Fruit fly (Drosophila melanogaster) whole organism, prepupa: ENCODE data around the gene CG42819.

Experiments used
- CG10631 ChIP-seq: fragments of 200-800 bp; sonication (Bioruptor generic); optimal IDR thresholded peaks from 2 replicates; lab custom pipeline; 2016; ENCODE audit warnings: missing biosample characterization, missing genetic modification characterization
- CG10669 ChIP-seq: fragments of 200-800 bp; sonication (Bioruptor generic); optimal IDR thresholded peaks from 3 replicates; lab custom pipeline; 2018; ENCODE audit warnings: missing biosample characterization, mild to moderate bottlenecking, missing genetic modification characterization, moderate library complexity
- CG11294 ChIP-seq: fragments of 200-800 bp; sonication (Bioruptor generic); IDR thresholded peaks from 2 replicates; pipeline ENCODE4 v1.3.6; 2022; ENCODE audit warnings: missing biosample characterization, missing genetic modification characterization
- CG11762 ChIP-seq: fragments of 200-800 bp; sonication (Bioruptor generic); optimal IDR thresholded peaks from 3 replicates; lab custom pipeline; 2016; ENCODE audit warnings: missing biosample characterization, missing genetic modification characterization; ENCODE audit not compliant: insufficient read depth
- CG11902 ChIP-seq: fragments of 200-800 bp; sonication (Bioruptor generic); optimal IDR thresholded peaks from 3 replicates; lab custom pipeline; 2016; ENCODE audit warnings: missing biosample characterization, missing genetic modification characterization
- CG3032 ChIP-seq: fragments of 200-800 bp; optimal IDR thresholded peaks from 2 replicates; lab custom pipeline; 2019; ENCODE audit warnings: missing biosample characterization, mild to moderate bottlenecking, missing genetic modification characterization, moderate library complexity
- CG31627 ChIP-seq: fragments of 200-800 bp; sonication (Bioruptor generic); optimal IDR thresholded peaks from 3 replicates; lab custom pipeline; 2016; ENCODE audit warnings: missing biosample characterization, missing genetic modification characterization
- CG34406 ChIP-seq: fragments of 200-800 bp; sonication (Bioruptor generic); optimal IDR thresholded peaks from 3 replicates; lab custom pipeline; 2016; ENCODE audit warnings: missing biosample characterization, missing genetic modification characterization
- CG6163 ChIP-seq: fragments of 200-800 bp; sonication (Bioruptor generic); IDR thresholded peaks from 3 replicates; pipeline ENCODE4 v1.3.6; 2022; ENCODE audit warnings: missing biosample characterization, missing genetic modification characterization
- CG6276 ChIP-seq: fragments of 200-800 bp; sonication (Bioruptor generic); optimal IDR thresholded peaks from 2 replicates; lab custom pipeline; 2017; ENCODE audit warnings: missing biosample characterization, mild to moderate bottlenecking, missing genetic modification characterization
- CG6792 ChIP-seq: fragments of 200-800 bp; sonication (Bioruptor generic); optimal IDR thresholded peaks from 3 replicates; lab custom pipeline; 2016; ENCODE audit warnings: missing biosample characterization, missing genetic modification characterization
- CG6808 ChIP-seq: fragments of 200-800 bp; sonication (Bioruptor generic); optimal IDR thresholded peaks from 3 replicates; lab custom pipeline; 2017; ENCODE audit warnings: missing biosample characterization, missing genetic modification characterization, mild to moderate bottlenecking, moderate library complexity, missing genetic modification reagents
- CG7368 ChIP-seq: fragments of 200-800 bp; sonication (Bioruptor generic); optimal IDR thresholded peaks from 3 replicates; lab custom pipeline; 2016; ENCODE audit warnings: missing biosample characterization, missing genetic modification characterization
- CG8119 ChIP-seq: fragments of 200-800 bp; sonication (Bioruptor generic); IDR thresholded peaks from 3 replicates; pipeline ENCODE4 v1.3.6; 2022; ENCODE audit warnings: missing biosample characterization, missing genetic modification characterization
- CG8319 ChIP-seq: fragments of 200-800 bp; sonication (Bioruptor generic); optimal IDR thresholded peaks from 3 replicates; lab custom pipeline; 2016; ENCODE audit warnings: missing biosample characterization, missing genetic modification characterization
- CG8632 ChIP-seq: fragments of 200-800 bp; sonication (Bioruptor generic); optimal IDR thresholded peaks from 3 replicates; lab custom pipeline; 2016; ENCODE audit warnings: missing biosample characterization, missing genetic modification characterization
- CG9139 ChIP-seq: fragments of 200-800 bp; sonication (Bioruptor generic); optimal IDR thresholded peaks from 3 replicates; lab custom pipeline; 2017; ENCODE audit warnings: missing biosample characterization, mild to moderate bottlenecking, missing genetic modification characterization
- Eip75B ChIP-seq: fragments of 200-800 bp; sonication (Bioruptor generic); optimal IDR thresholded peaks from 3 replicates; lab custom pipeline; 2016; ENCODE audit warnings: missing biosample characterization, missing genetic modification characterization
- Eip78C ChIP-seq: fragments of 200-800 bp; sonication (Bioruptor generic); peaks from one replicate; lab custom pipeline; 2016; ENCODE audit warnings: missing biosample characterization, missing genetic modification characterization
- Eip93F ChIP-seq: fragments of 200-800 bp; sonication (Bioruptor generic); optimal IDR thresholded peaks from 2 replicates; lab custom pipeline; 2016; ENCODE audit warnings: missing biosample characterization, mild to moderate bottlenecking, missing genetic modification characterization
- Ets21C ChIP-seq: fragments of 200-800 bp; sonication (Bioruptor generic); optimal IDR thresholded peaks from 3 replicates; lab custom pipeline; 2016; ENCODE audit warnings: missing biosample characterization, missing genetic modification characterization
- Hr38 ChIP-seq: sonication (Bioruptor generic); optimal IDR thresholded peaks from 2 replicates; lab custom pipeline; 2016; ENCODE audit warnings: missing biosample characterization, missing genetic modification characterization
- Hr39 ChIP-seq: fragments of 200-800 bp; sonication (Bioruptor generic); optimal IDR thresholded peaks from 2 replicates; lab custom pipeline; 2016; ENCODE audit warnings: missing biosample characterization, missing genetic modification characterization
- Lpt ChIP-seq: fragments of 200-800 bp; sonication (Bioruptor generic); optimal IDR thresholded peaks from 3 replicates; lab custom pipeline; 2016; ENCODE audit warnings: missing biosample characterization, missing genetic modification characterization
- Met ChIP-seq: fragments of 200-800 bp; sonication (Bioruptor generic); optimal IDR thresholded peaks from 3 replicates; lab custom pipeline; 2016; ENCODE audit warnings: missing biosample characterization, missing genetic modification characterization
- OdsH ChIP-seq: fragments of 200-800 bp; sonication (Bioruptor generic); optimal IDR thresholded peaks from 3 replicates; lab custom pipeline; 2016; ENCODE audit warnings: missing biosample characterization, missing genetic modification characterization
- Smox ChIP-seq: fragments of 200-800 bp; sonication (Bioruptor generic); optimal IDR thresholded peaks from 3 replicates; lab custom pipeline; 2016; ENCODE audit warnings: missing biosample characterization, missing genetic modification characterization
- Sox14 ChIP-seq: fragments of 200-800 bp; sonication (Bioruptor generic); optimal IDR thresholded peaks from 3 replicates; lab custom pipeline; 2016; ENCODE audit warnings: missing biosample characterization, missing genetic modification characterization
- Sox15 ChIP-seq: fragments of 200-800 bp; sonication (Bioruptor generic); optimal IDR thresholded peaks from 3 replicates; lab custom pipeline; 2016; ENCODE audit warnings: missing biosample characterization, missing genetic modification characterization
- achi ChIP-seq: fragments of 200-800 bp; sonication (Bioruptor generic); optimal IDR thresholded peaks from 3 replicates; lab custom pipeline; 2016; ENCODE audit warnings: missing biosample characterization, missing genetic modification characterization
- cyc ChIP-seq: fragments of 200-800 bp; sonication (Bioruptor generic); optimal IDR thresholded peaks from 3 replicates; lab custom pipeline; 2016; ENCODE audit warnings: missing biosample characterization, missing genetic modification characterization
- dsx ChIP-seq: fragments of 200-800 bp; optimal IDR thresholded peaks from 3 replicates; lab custom pipeline; 2019; ENCODE audit warnings: missing biosample characterization, mild to moderate bottlenecking, missing genetic modification characterization, moderate library complexity; ENCODE audit not compliant: poor library complexity, severe bottlenecking
- eg ChIP-seq: fragments of 200-800 bp; sonication (Bioruptor generic); IDR thresholded peaks from 3 replicates; pipeline ENCODE4 v1.3.6; 2022; ENCODE audit warnings: missing biosample characterization, missing genetic modification characterization
- esn ChIP-seq: fragments of 200-800 bp; sonication (Bioruptor generic); optimal IDR thresholded peaks from 2 replicates; lab custom pipeline; 2016; ENCODE audit warnings: missing biosample characterization, mild to moderate bottlenecking, missing genetic modification characterization, moderate library complexity
- fd59A ChIP-seq: fragments of 200-800 bp; sonication (Bioruptor generic); optimal IDR thresholded peaks from 2 replicates; lab custom pipeline; 2017; ENCODE audit warnings: missing biosample characterization, mild to moderate bottlenecking, missing genetic modification characterization, missing genetic modification reagents
- fd85E ChIP-seq: fragments of 200-800 bp; sonication (Bioruptor generic); optimal IDR thresholded peaks from 3 replicates; lab custom pipeline; 2016; ENCODE audit warnings: missing biosample characterization, missing genetic modification characterization
- fkh ChIP-seq: fragments of 200-800 bp; sonication (Bioruptor generic); optimal IDR thresholded peaks from 3 replicates; lab custom pipeline; 2017; ENCODE audit warnings: missing biosample characterization, mild to moderate bottlenecking, missing genetic modification characterization, moderate library complexity
- lz ChIP-seq: fragments of 200-800 bp; sonication (Bioruptor generic); optimal IDR thresholded peaks from 3 replicates; lab custom pipeline; 2016; ENCODE audit warnings: missing biosample characterization, missing genetic modification characterization
- spab ChIP-seq: fragments of 200-800 bp; sonication (Bioruptor generic); optimal IDR thresholded peaks from 2 replicates; lab custom pipeline; 2017; ENCODE audit warnings: missing biosample characterization, mild to moderate bottlenecking, missing genetic modification characterization, missing genetic modification reagents
- ss ChIP-seq, 2 experiments: fragments of 200-800 bp; sonication (Bioruptor generic); optimal IDR thresholded peaks; 2 replicates in 1 of 2; 3 replicates in 1 of 2; lab custom pipeline; 2017 to 2018; ENCODE audit warnings: mild to moderate bottlenecking in 2 of 2, missing biosample characterization in 2 of 2, missing genetic modification characterization in 2 of 2, moderate library complexity in 1 of 2
- svp ChIP-seq: fragments of 200-800 bp; sonication (Bioruptor generic); peaks from one replicate; lab custom pipeline; 2016; ENCODE audit warnings: missing biosample characterization, missing genetic modification characterization
- vri ChIP-seq: fragments of 200-800 bp; sonication (Bioruptor generic); optimal IDR thresholded peaks from 3 replicates; lab custom pipeline; 2016; ENCODE audit warnings: missing biosample characterization, mild to moderate bottlenecking, missing genetic modification characterization

The CG42819 gene

DNA sequence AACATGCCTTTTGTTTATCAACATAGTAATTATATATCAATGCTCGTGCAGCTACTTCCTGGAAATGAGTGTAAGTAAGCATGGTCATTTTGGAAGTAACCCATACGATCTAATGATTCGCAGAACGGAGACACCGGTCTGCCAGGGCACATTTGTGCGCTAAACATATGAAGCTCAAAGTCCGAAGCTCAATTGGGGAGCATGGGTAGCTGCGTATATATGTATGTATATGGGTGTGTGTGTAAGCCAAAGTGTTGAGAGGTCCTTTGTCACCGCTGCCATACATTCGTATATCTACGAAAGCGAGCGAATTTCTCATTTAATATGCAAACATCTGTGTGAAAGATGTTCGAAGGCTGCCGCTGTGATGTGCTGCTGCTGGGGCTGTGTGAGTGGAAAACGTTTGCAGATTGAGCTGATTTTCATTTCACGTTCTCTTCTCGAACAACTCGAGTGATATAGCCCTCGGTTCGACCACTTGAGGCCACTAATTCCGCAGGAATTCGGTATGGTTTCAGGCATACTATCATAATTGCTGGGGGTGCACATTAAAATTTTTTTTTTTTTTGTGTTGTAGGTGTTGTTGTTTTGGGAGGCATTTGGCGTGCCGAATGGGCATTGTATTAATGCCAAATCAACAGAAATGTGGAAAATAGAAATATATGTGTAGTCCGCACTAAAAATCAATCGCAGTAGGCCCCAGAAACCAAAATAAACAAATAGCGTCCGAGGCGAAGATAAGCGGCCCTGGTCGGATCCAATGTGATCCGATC, 29.2 kb upstream of the CG42819 start:
- no peak for TF ChIP-seq CG34406 (GFP tag; lab: Kevin White, UChicago)
- TF ChIP-seq lz (GFP tag; lab: Kevin White, UChicago) = no peak
- TF ChIP-seq eg = no peak
- TF ChIP-seq CG8119 (GFP tag; lab: Robert Waterston, UW) = 0 out of 3 replicates have a peak, but pooled peaks have one; percentile 17
- TF ChIP-seq Sox15 (GFP tag; lab: Kevin White, UChicago) = no peak
- TF ChIP-seq svp (GFP tag; lab: Kevin White, UChicago) = peak; percentile 57
- no peak for TF ChIP-seq CG6163
- TF ChIP-seq Ets21C (GFP tag; lab: Kevin White, UChicago) = no peak
- peak; percentile 11 for TF ChIP-seq spab (GFP tag; lab: Kevin White, UChicago)
- no peak for TF ChIP-seq CG6792 (GFP tag; lab: Kevin White, UChicago)
- no peak for TF ChIP-seq Sox14 (GFP tag; lab: Kevin White, UChicago)
- no peak for TF ChIP-seq CG11902
- TF ChIP-seq Eip78C (GFP tag; lab: Kevin White, UChicago) = peak; percentile 61
- TF ChIP-seq CG6808 (GFP tag; lab: Kevin White, UChicago) = peak; percentile 32
- no peak for TF ChIP-seq CG7368 (GFP tag; lab: Kevin White, UChicago)
- no peak for TF ChIP-seq Eip75B (GFP tag; lab: Kevin White, UChicago)
- TF ChIP-seq CG8319 (GFP tag; lab: Kevin White, UChicago) = no peak
- TF ChIP-seq Eip93F (GFP tag; lab: Kevin White, UChicago) = no peak
- no peak for TF ChIP-seq CG31627 (GFP tag; lab: Kevin White, UChicago)
- no peak for TF ChIP-seq CG10669 (GFP tag; lab: Kevin White, UChicago)
- peak; percentile 38 for TF ChIP-seq CG9139 (GFP tag; lab: Kevin White, UChicago)
- TF ChIP-seq OdsH = no peak
- no peak for TF ChIP-seq CG11762 (GFP tag; lab: Kevin White, UChicago)
- TF ChIP-seq CG10631 (GFP tag; lab: Kevin White, UChicago) = no peak
- TF ChIP-seq Lpt (GFP tag; lab: Kevin White, UChicago) = no peak
- no peak for TF ChIP-seq fkh (GFP tag; lab: Kevin White, UChicago)
- no peak for TF ChIP-seq vri
- peak; percentile 22 for TF ChIP-seq CG6276 (GFP tag; lab: Kevin White, UChicago)
- no peak for TF ChIP-seq Hr39 (GFP tag; lab: Kevin White, UChicago)
- no peak for TF ChIP-seq CG11294 (GFP tag; lab: Robert Waterston, UW)
- no peak for TF ChIP-seq fd59A (GFP tag; lab: Kevin White, UChicago)
- no peak for TF ChIP-seq Smox (GFP tag; lab: Kevin White, UChicago)
- TF ChIP-seq cyc (GFP tag; lab: Kevin White, UChicago) = no peak
- TF ChIP-seq Hr38 (GFP tag; lab: Kevin White, UChicago) = no peak
- TF ChIP-seq fd85E (GFP tag; lab: Kevin White, UChicago) = no peak
- TF ChIP-seq CG3032 (tag; lab: Kevin White, UChicago) = no peak
- no peak for TF ChIP-seq CG8632
- TF ChIP-seq dsx = no peak
- no peak for TF ChIP-seq achi (GFP tag; lab: Kevin White, UChicago)
- TF ChIP-seq esn (GFP tag; lab: Kevin White, UChicago) = no peak
- peak; percentile 36 to 49 for TF ChIP-seq ss (GFP tag; optimal IDR thresholded peaks at IDR 0.05; lab: Kevin White, UChicago)
- TF ChIP-seq Met (GFP tag; lab: Kevin White, UChicago) = no peak
